Fruit fly (Drosophila melanogaster): Measurements from ENCODE around the gene CG8003.

Gene CG8003

dm6 chr3L:10682725-10683367 is 21.6 kb downstream of the CG8003 start (continued):
- TF ChIP-seq CG15269 (tag; optimal IDR thresholded peaks at IDR 0.05) (peak; percentile 99), wor (GFP tag; IDR thresholded peaks at IDR 0.05) (peak; percentile 96), Xbp1 (GFP tag; optimal IDR thresholded peaks at IDR 0.05) (peak; percentile 97), peb (GFP tag; IDR thresholded peaks at IDR 0.05) (peak; percentile 94), CG7963 (GFP tag; IDR thresholded peaks at IDR 0.05; ENCODE audit: partially characterized antibody) (0 out of 3 replicates have a peak, but pooled peaks have one; percentile 26), ham (GFP tag; IDR thresholded peaks at IDR 0.05) (peak; percentile 91), CG9727 (GFP tag; optimal IDR thresholded peaks at IDR 0.05) (peak; percentile 99), CG42726 (GFP tag; IDR thresholded peaks at IDR 0.05; ENCODE audit: partially characterized antibody) (no peak), CG17612 (GFP tag; IDR thresholded peaks at IDR 0.05) (peak; percentile 92), gsb-n (tag; optimal IDR thresholded peaks at IDR 0.05) (peak; percentile 96), ttk (GFP tag; IDR thresholded peaks at IDR 0.05) (peak; percentile 96), Dfd (GFP tag; optimal IDR thresholded peaks at IDR 0.05) (peak in 1 of 2 experiments; percentile 91), btn (GFP tag; optimal IDR thresholded peaks at IDR 0.05) (peak; percentile 46), CG10462 (GFP tag; optimal IDR thresholded peaks at IDR 0.05) (peak; percentile 96), otp (GFP tag; IDR thresholded peaks at IDR 0.05) (peak; percentile 94), CG15479 (GFP tag; optimal IDR thresholded peaks at IDR 0.05) (peak; percentile 98), Dip3 (GFP tag; optimal IDR thresholded peaks at IDR 0.05) (peak; percentile 85), eve (GFP tag; optimal IDR thresholded peaks at IDR 0.05) (peak in 1 of 2 experiments; percentile 99), CG5245 (GFP tag; optimal IDR thresholded peaks at IDR 0.05) (peak; percentile 94), fd3F (GFP tag; optimal IDR thresholded peaks at IDR 0.05) (peak; percentile 97), HLH54F (GFP tag; optimal IDR thresholded peaks at IDR 0.05) (peak; percentile 87), CG12299 (tag; optimal IDR thresholded peaks at IDR 0.05) (peak; percentile 96), Sin3A (optimal IDR thresholded peaks at IDR 0.05) (no peak), Sox100B (GFP tag; optimal IDR thresholded peaks at IDR 0.05) (peak; percentile 100), Doc2 (GFP tag; IDR thresholded peaks at IDR 0.05) (no peak; the same call in none of the 2 replicates), lab (GFP tag; optimal IDR thresholded peaks at IDR 0.05) (peak; percentile 99), so (GFP tag; IDR thresholded peaks at IDR 0.05) (peak; percentile 98), slbo (GFP tag; IDR thresholded peaks at IDR 0.05) (peak; percentile 97), stc (GFP tag; IDR thresholded peaks at IDR 0.05) (peak; percentile 98), ac (GFP tag; optimal IDR thresholded peaks at IDR 0.05) (peak; percentile 83), fd96Cb (tag; optimal IDR thresholded peaks at IDR 0.05) (peak; percentile 98), CG43689 (GFP tag; IDR thresholded peaks at IDR 0.05) (peak; percentile 94), mld (GFP tag; IDR thresholded peaks at IDR 0.05; ENCODE audit: partially characterized antibody) (no peak), wek (GFP tag; optimal IDR thresholded peaks at IDR 0.05) (peak; percentile 66), Myb (GFP tag; optimal IDR thresholded peaks at IDR 0.05) (peak; percentile 50), CG10147 (GFP tag; optimal IDR thresholded peaks at IDR 0.05) (peak; percentile 97), CG16813 (GFP tag; IDR thresholded peaks at IDR 0.05; ENCODE audit: partially characterized antibody) (0 out of 3 replicates have a peak, but pooled peaks have one; percentile 44), E2f2 (GFP tag; IDR thresholded peaks at IDR 0.05) (peak; percentile 87), CG8281 (tag; optimal IDR thresholded peaks at IDR 0.05) (peak; percentile 91), CG14441 (GFP tag; IDR thresholded peaks at IDR 0.05) (peak; percentile 97), twi (tag; optimal IDR thresholded peaks at IDR 0.05) (peak; percentile 95), ewg (GFP tag; optimal IDR thresholded peaks at IDR 0.05) (peak; percentile 95), CG16815 (GFP tag; optimal IDR thresholded peaks at IDR 0.05) (peak; percentile 98), gcm (GFP tag; optimal IDR thresholded peaks at IDR 0.05) (peak; percentile 97), Bgb (GFP tag; IDR thresholded peaks at IDR 0.05; ENCODE audit: partially characterized antibody) (no peak), C15 (GFP tag; IDR thresholded peaks at IDR 0.05) (peak; percentile 94), Vsx1 (GFP tag; optimal IDR thresholded peaks at IDR 0.05) (peak; percentile 96), CG1792 (GFP tag; optimal IDR thresholded peaks at IDR 0.05) (peak; percentile 36), CG1024 (GFP tag; IDR thresholded peaks at IDR 0.05) (peak; percentile 84), ara (GFP tag; IDR thresholded peaks at IDR 0.05) (peak; percentile 91)

All from whole organism, embryonic.